Fruit fly (Drosophila melanogaster): Measurements from ENCODE around the gene SerRS-m.

The SerRS-m gene

DNA sequence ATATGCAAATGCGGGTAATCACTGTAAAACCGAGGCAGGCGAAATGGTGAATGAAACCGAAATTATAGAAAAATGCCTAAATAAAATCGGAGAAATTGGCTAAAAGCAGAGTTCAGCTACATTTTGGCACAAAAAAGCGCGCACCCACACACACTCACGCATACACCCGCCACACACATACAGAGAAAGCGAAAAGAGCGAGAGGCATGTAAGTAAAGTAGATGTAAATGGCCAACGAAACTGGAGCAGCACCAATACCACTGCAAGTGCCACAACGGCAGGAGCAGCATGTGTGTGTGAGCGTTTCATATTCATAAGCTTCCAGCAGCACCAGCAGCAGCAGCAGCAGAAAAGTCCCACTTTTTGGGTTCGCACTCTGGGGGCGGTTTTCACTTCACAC, 35.0 kb downstream of the SerRS-m start:
- TF ChIP-seq pan (optimal IDR thresholded peaks at IDR 0.05) (no peak), CG8478 (optimal IDR thresholded peaks at IDR 0.05) (no peak), usp (GFP tag; optimal IDR thresholded peaks at IDR 0.05) (no peak), Dll (optimal IDR thresholded peaks at IDR 0.05) (no peak), EcR (GFP tag; optimal IDR thresholded peaks at IDR 0.05) (no peak), psq (optimal IDR thresholded peaks at IDR 0.05) (no peak)

DNA sequence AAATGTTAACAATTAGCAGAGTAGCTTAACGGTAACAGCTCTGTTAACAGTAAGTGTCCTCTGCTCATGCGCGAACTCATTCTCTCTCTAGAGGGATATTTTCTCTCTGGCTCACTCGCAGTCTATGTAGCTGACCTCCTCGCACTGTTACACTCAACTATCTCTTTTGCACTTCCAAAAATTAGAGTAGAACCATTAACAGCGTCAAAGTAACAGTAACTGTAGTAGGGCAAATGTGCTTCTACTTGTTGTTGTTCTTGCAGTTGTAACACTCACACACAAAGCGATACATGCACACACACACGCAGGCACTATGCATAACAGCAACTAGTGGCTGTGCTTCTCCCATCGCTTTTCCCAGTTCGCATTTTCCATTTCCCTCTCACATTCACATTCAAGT, 38.6 kb downstream of the SerRS-m start:
- no peak for TF ChIP-seq Dll (optimal IDR thresholded peaks at IDR 0.05)
- TF ChIP-seq EcR (GFP tag; optimal IDR thresholded peaks at IDR 0.05) = no peak
- no peak for TF ChIP-seq usp (GFP tag; optimal IDR thresholded peaks at IDR 0.05)
- no peak for TF ChIP-seq pan (optimal IDR thresholded peaks at IDR 0.05)
- TF ChIP-seq psq (optimal IDR thresholded peaks at IDR 0.05) = no peak
- TF ChIP-seq CG8478 (optimal IDR thresholded peaks at IDR 0.05) = no peak

DNA sequence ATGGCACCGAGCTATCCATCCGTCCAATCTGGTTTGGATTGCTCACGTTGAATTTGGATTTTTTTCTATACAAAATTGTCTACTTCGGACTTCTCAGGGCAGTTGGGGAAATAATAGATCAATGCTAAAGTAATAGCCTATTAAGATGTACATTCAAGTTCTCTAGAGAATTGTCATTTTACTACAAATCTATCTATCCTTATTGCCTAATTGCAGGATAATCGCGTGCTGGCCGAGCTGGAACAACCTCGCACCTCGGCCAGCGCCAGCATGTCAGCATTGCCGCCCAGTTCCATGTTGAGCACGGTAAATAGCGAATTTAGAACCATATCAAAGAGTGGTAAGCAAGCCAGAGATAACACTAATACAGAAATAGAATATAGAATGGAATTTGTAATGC, 42.4 kb downstream of the SerRS-m start, which contains the start of gene h-cup:
Gene h-cup (minus strand): TSS at position 101 of the 400 bp plus-strand sequence.
- TF ChIP-seq Dll (optimal IDR thresholded peaks at IDR 0.05) (no peak), usp (GFP tag; optimal IDR thresholded peaks at IDR 0.05) (no peak), CG8478 (optimal IDR thresholded peaks at IDR 0.05) (no peak), EcR (GFP tag; optimal IDR thresholded peaks at IDR 0.05) (no peak), psq (optimal IDR thresholded peaks at IDR 0.05) (no peak), pan (optimal IDR thresholded peaks at IDR 0.05) (no peak)

Measured in whole organism.